Fruit fly (Drosophila melanogaster): ENCODE results near the gene Top1.

The Top1 gene

dm6 chrX:15323302-15323880 is 4.1 kb downstream of the Top1 start (continued):
- TF ChIP-seq Rfx (GFP tag; IDR thresholded peaks at IDR 0.05) (peak; percentile 97), al (GFP tag; IDR thresholded peaks at IDR 0.05) (peak; percentile 83), CG7928 (GFP tag; optimal IDR thresholded peaks at IDR 0.05) (peak; percentile 58), jing (GFP tag; optimal IDR thresholded peaks at IDR 0.05) (no peak), CG31388 (GFP tag; optimal IDR thresholded peaks at IDR 0.05) (no peak), CoRest (tag; optimal IDR thresholded peaks at IDR 0.05) (peak; percentile 70), CG6654 (GFP tag; optimal IDR thresholded peaks at IDR 0.05) (peak; percentile 23), Drgx (GFP tag; IDR thresholded peaks at IDR 0.05) (peak; percentile 89), NFAT (GFP tag; IDR thresholded peaks at IDR 0.05) (peak; percentile 96), eve (GFP tag; optimal IDR thresholded peaks at IDR 0.05) (no peak), MTF-1 (GFP tag; optimal IDR thresholded peaks at IDR 0.05; ENCODE audit: borderline replicate concordance) (peak; percentile 87), CG11696 (GFP tag; IDR thresholded peaks at IDR 0.05) (peak; percentile 64; the same call in 1 of the 2 replicates), emc (GFP tag; optimal IDR thresholded peaks at IDR 0.05) (peak; percentile 24), Trl (optimal IDR thresholded peaks at IDR 0.05) (peak in 1 of 2 experiments; percentile 37), Trl (GFP tag; optimal IDR thresholded peaks at IDR 0.05) (peak; percentile 90), CG11247 (GFP tag; IDR thresholded peaks at IDR 0.05) (peak; percentile 91), H15 (GFP tag; IDR thresholded peaks at IDR 0.05) (peak; percentile 85), Dref (GFP tag; IDR thresholded peaks at IDR 0.05) (peak; percentile 54), CG7357 (GFP tag; IDR thresholded peaks at IDR 0.05) (peak; percentile 66), CG11504 (tag; optimal IDR thresholded peaks at IDR 0.05) (peak; percentile 83), hkb (optimal IDR thresholded peaks at IDR 0.05) (no peak), hkb (GFP tag; IDR thresholded peaks at IDR 0.05) (peak; percentile 89), CG14050 (GFP tag; IDR thresholded peaks at IDR 0.05) (peak; percentile 81), CG12769 (tag; optimal IDR thresholded peaks at IDR 0.05) (peak; percentile 97), CG1792 (GFP tag; optimal IDR thresholded peaks at IDR 0.05) (peak; percentile 78), br (optimal IDR thresholded peaks at IDR 0.05) (no peak), ab (GFP tag; optimal IDR thresholded peaks at IDR 0.05) (no peak), H2.0 (GFP tag; IDR thresholded peaks at IDR 0.05) (peak; percentile 87), corto (GFP tag; optimal IDR thresholded peaks at IDR 0.05) (no peak), tll (GFP tag; optimal IDR thresholded peaks at IDR 0.05) (no peak), Ets97D (GFP tag; optimal IDR thresholded peaks at IDR 0.05) (peak; percentile 86), ase (GFP tag; IDR thresholded peaks at IDR 0.05) (peak; percentile 89), CG1024 (GFP tag; IDR thresholded peaks at IDR 0.05) (peak; percentile 79), Sry-β (GFP tag; optimal IDR thresholded peaks at IDR 0.05) (no peak), sima (GFP tag; optimal IDR thresholded peaks at IDR 0.05) (peak; percentile 26), BtbVII (GFP tag; optimal IDR thresholded peaks at IDR 0.05) (peak; percentile 72), CG14860 (GFP tag; IDR thresholded peaks at IDR 0.05; ENCODE audit: partially characterized antibody) (no peak), CG31224 (GFP tag; IDR thresholded peaks at IDR 0.05) (peak; percentile 82), CG8359 (GFP tag; optimal IDR thresholded peaks at IDR 0.05; ENCODE audit: borderline replicate concordance) (peak; percentile 32), C15 (GFP tag; IDR thresholded peaks at IDR 0.05) (peak; percentile 63; the same call in 1 of the 3 replicates), bbx (GFP tag; IDR thresholded peaks at IDR 0.05; ENCODE audit: partially characterized antibody) (peak; percentile 64; the same call in 1 of the 2 replicates), NK7.1 (GFP tag; optimal IDR thresholded peaks at IDR 0.05) (peak; percentile 53), oc (tag; optimal IDR thresholded peaks at IDR 0.05) (peak; percentile 64), E2f1 (GFP tag; IDR thresholded peaks at IDR 0.05) (peak; percentile 85), ro (GFP tag; IDR thresholded peaks at IDR 0.05) (peak; percentile 72; the same call in 1 of the 2 replicates), Usf (GFP tag; optimal IDR thresholded peaks at IDR 0.05) (peak; percentile 38), p53 (GFP tag; optimal IDR thresholded peaks at IDR 0.05) (peak; percentile 88), CG8765 (GFP tag; IDR thresholded peaks at IDR 0.05) (peak; percentile 72), CG5953 (GFP tag; IDR thresholded peaks at IDR 0.05) (peak; percentile 89), YL-1 (GFP tag; optimal IDR thresholded peaks at IDR 0.05) (peak; percentile 97), bcd (GFP tag; optimal IDR thresholded peaks at IDR 0.05) (peak; percentile 82), Side (GFP tag; optimal IDR thresholded peaks at IDR 0.05) (peak; percentile 87)
